Worm (Caenorhabditis elegans): ENCODE data around the gene crn-2.

ce11 chrV:5613109-5613508, 18.7 kb downstream of the crn-2 start, which contains the start of gene lrpc-1:
- TF ChIP-seq blmp-1 (tag; optimal IDR thresholded peaks at IDR 0.05; ENCODE audit: insufficient read depth), result no peak
- TF ChIP-seq mbf-1 (tag; optimal IDR thresholded peaks at IDR 0.05), result no peak
- no peak for TF ChIP-seq nhr-129 (tag; optimal IDR thresholded peaks at IDR 0.05)
- TF ChIP-seq lin-11 (tag; optimal IDR thresholded peaks at IDR 0.05), result no peak
- no peak for TF ChIP-seq egl-27 (tag; optimal IDR thresholded peaks at IDR 0.05)
- TF ChIP-seq lin-13 (GFP tag; optimal IDR thresholded peaks at IDR 0.05), result no peak
- no peak for TF ChIP-seq nhr-77 (tag; optimal IDR thresholded peaks at IDR 0.05)
- TF ChIP-seq ZK546.5 (tag; optimal IDR thresholded peaks at IDR 0.05), result no peak
- no peak for TF ChIP-seq fos-1 (tag; optimal IDR thresholded peaks at IDR 0.05)
- TF ChIP-seq unc-62 (GFP tag; optimal IDR thresholded peaks at IDR 0.05), result no peak
- TF ChIP-seq nhr-11 (tag; optimal IDR thresholded peaks at IDR 0.05), result no peak
- TF ChIP-seq nhr-23 (tag; optimal IDR thresholded peaks at IDR 0.05), result no peak
- TF ChIP-seq nhr-237 (tag; optimal IDR thresholded peaks at IDR 0.05), result no peak
- TF ChIP-seq nhr-6 (tag; optimal IDR thresholded peaks at IDR 0.05), result no peak
